Worm (Caenorhabditis elegans) whole organism, midembryonic: Measurements from ENCODE around the gene R144.10.
A peak's percentile ranks its signal among the peaks of the same experiment; 100 is the strongest.

Experiments used
- T22C8.4 ChIP-seq: fragments of 200-800 bp; sonication (Bioruptor generic); IDR thresholded peaks from 2 replicates; pipeline ENCODE4 v1.3.6; 2022; ENCODE audit warnings: missing genetic modification characterization, missing compliant biosample characterization
- cog-1 ChIP-seq: sonication (generic microtip); optimal IDR thresholded peaks from 2 replicates; lab custom pipeline; 2016; ENCODE audit warnings: missing genetic modification characterization, missing compliant biosample characterization
- flt-1 ChIP-seq: fragments of 200-800 bp; sonication (Bioruptor generic); IDR thresholded peaks from 2 replicates; pipeline ENCODE4 v1.3.6; 2022; ENCODE audit warnings: missing genetic modification characterization, missing compliant biosample characterization
- klf-2 ChIP-seq: fragments of 200-800 bp; sonication (Bioruptor generic); conservative IDR thresholded peaks from 2 replicates; pipeline ENCODE4 v1.3.6; 2022; ENCODE audit warnings: missing genetic modification reagents, missing genetic modification characterization, missing compliant biosample characterization
- med-1 ChIP-seq: sonication (generic microtip); optimal IDR thresholded peaks from 2 replicates; lab custom pipeline; 2017; ENCODE audit warnings: missing genetic modification characterization, mild to moderate bottlenecking, missing compliant biosample characterization, antibody characterized with exemption, missing genetic modification reagents; ENCODE audit not compliant: insufficient read depth
- ref-1 ChIP-seq: fragments of 200-800 bp; sonication (Bioruptor generic); conservative IDR thresholded peaks from 2 replicates; pipeline ENCODE4 v1.3.6; 2022; ENCODE audit warnings: missing genetic modification reagents, missing genetic modification characterization, missing compliant biosample characterization
- tab-1 ChIP-seq: fragments of 200-800 bp; sonication (Bioruptor generic); IDR thresholded peaks from 2 replicates; pipeline ENCODE4 v1.3.6; 2022; ENCODE audit warnings: missing genetic modification characterization, missing compliant biosample characterization
- ztf-23 ChIP-seq: fragments of 200-800 bp; sonication (Bioruptor generic); IDR thresholded peaks from 2 replicates; pipeline ENCODE4 v1.3.6; 2022; ENCODE audit warnings: missing genetic modification reagents, missing genetic modification characterization, missing compliant biosample characterization
- ztf-29 ChIP-seq: fragments of 200-800 bp; sonication (Bioruptor generic); IDR thresholded peaks from 2 replicates; pipeline ENCODE4 v1.3.6; 2022; ENCODE audit warnings: missing genetic modification reagents, missing genetic modification characterization, missing compliant biosample characterization

R144.10 gene

ce11 chrIII:5025136-5025629 is 23.1 kb upstream of the R144.10 start:
- TF ChIP-seq ztf-23 (no peak; the same call in 1 of the 2 replicates), flt-1 (no peak), cog-1 (tag; lab: Kevin White, UChicago) (no peak), ref-1 (GFP tag; lab: Robert Waterston, UW) (no peak), med-1 (GFP tag; lab: Kevin White, UChicago) (no peak), ztf-29 (GFP tag; lab: Robert Waterston, UW) (no peak), tab-1 (GFP tag; lab: Robert Waterston, UW) (no peak), T22C8.4 (GFP tag; lab: Robert Waterston, UW) (no peak), klf-2 (GFP tag; lab: Robert Waterston, UW) (no peak)

ce11 chrIII:5024393-5024964 is 22.3 kb upstream of the R144.10 start, which contains the start of gene pcf-11:
Gene pcf-11 (plus strand): TSS chrIII:5024914.
- TF ChIP-seq tab-1 (GFP tag; lab: Robert Waterston, UW) (no peak), ref-1 (GFP tag; lab: Robert Waterston, UW) (no peak), med-1 (GFP tag; lab: Kevin White, UChicago) (peak; percentile 11), T22C8.4 (GFP tag; lab: Robert Waterston, UW) (peak; percentile 91), cog-1 (tag; lab: Kevin White, UChicago) (peak; percentile 22), ztf-23 (peak; percentile 80), klf-2 (GFP tag; lab: Robert Waterston, UW) (no peak)

- no peak for TF ChIP-seq klf-2 (GFP tag; lab: Robert Waterston, UW)
- TF ChIP-seq cog-1 (tag; lab: Kevin White, UChicago) = no peak
- no peak for TF ChIP-seq ref-1 (GFP tag; lab: Robert Waterston, UW)
- no peak for TF ChIP-seq med-1 (GFP tag; lab: Kevin White, UChicago)
- no peak for TF ChIP-seq ztf-29 (GFP tag; lab: Robert Waterston, UW)
- no peak for TF ChIP-seq ztf-23
- TF ChIP-seq T22C8.4 (GFP tag; lab: Robert Waterston, UW) = no peak
- TF ChIP-seq tab-1 (GFP tag; lab: Robert Waterston, UW) = no peak
- no peak for TF ChIP-seq flt-1
Measured at ce11 chrIII:5023642-5024041, 21.5 kb upstream of the R144.10 start.

DNA sequence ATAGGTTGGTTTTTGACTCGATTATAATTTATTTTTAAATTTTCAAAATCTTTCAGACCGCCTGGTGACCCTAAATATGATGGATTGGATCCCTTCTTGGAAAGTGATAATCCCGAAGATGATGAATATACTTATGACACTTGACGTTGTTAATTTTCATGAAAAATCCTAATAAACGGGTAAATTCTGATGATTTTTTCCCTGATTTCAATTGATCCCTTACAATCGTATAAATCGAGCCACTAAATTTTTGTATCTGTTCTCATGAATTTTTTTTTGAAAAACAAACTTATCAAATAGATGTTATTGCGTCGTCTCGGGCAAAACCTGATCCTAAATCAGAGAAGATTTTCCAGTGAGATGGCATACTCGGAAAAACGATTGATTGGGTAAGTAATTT is 20.8 kb upstream of the R144.10 start, which contains the start of gene R144.13:
Gene R144.13, plus strand, starts transcription at position 301 of the 400 bp plus-strand sequence.
- no peak for TF ChIP-seq med-1 (GFP tag; lab: Kevin White, UChicago)
- no peak for TF ChIP-seq ztf-23
- no peak for TF ChIP-seq flt-1
- TF ChIP-seq T22C8.4 (GFP tag; lab: Robert Waterston, UW) = no peak
- TF ChIP-seq klf-2 (GFP tag; lab: Robert Waterston, UW) = no peak

- TF ChIP-seq ztf-23 = no peak
- TF ChIP-seq ztf-29 (GFP tag; lab: Robert Waterston, UW) = no peak
- no peak for TF ChIP-seq T22C8.4 (GFP tag; lab: Robert Waterston, UW)
- TF ChIP-seq klf-2 (GFP tag; lab: Robert Waterston, UW) = no peak
- TF ChIP-seq med-1 (GFP tag; lab: Kevin White, UChicago) = no peak
- no peak for TF ChIP-seq flt-1
- TF ChIP-seq tab-1 (GFP tag; lab: Robert Waterston, UW) = no peak
- TF ChIP-seq ref-1 (GFP tag; lab: Robert Waterston, UW) = no peak
- TF ChIP-seq cog-1 (tag; lab: Kevin White, UChicago) = no peak
Measured at ce11 chrIII:5021689-5022088, 19.6 kb upstream of the R144.10 start, which contains the start of gene R144.3. Gene R144.3 (plus strand): TSS chrIII:5021989.

- TF ChIP-seq T22C8.4 (GFP tag; lab: Robert Waterston, UW) (no peak), flt-1 (no peak), ztf-29 (GFP tag; lab: Robert Waterston, UW) (no peak), cog-1 (tag; lab: Kevin White, UChicago) (no peak), klf-2 (GFP tag; lab: Robert Waterston, UW) (no peak), ztf-23 (no peak), tab-1 (GFP tag; lab: Robert Waterston, UW) (no peak), ref-1 (GFP tag; lab: Robert Waterston, UW) (no peak), med-1 (GFP tag; lab: Kevin White, UChicago) (no peak)
Measured at ce11 chrIII:5020924-5021323, 18.8 kb upstream of the R144.10 start, which contains the start of gene mdt-11. Gene mdt-11 (plus strand): TSS chrIII:5021224.

DNA sequence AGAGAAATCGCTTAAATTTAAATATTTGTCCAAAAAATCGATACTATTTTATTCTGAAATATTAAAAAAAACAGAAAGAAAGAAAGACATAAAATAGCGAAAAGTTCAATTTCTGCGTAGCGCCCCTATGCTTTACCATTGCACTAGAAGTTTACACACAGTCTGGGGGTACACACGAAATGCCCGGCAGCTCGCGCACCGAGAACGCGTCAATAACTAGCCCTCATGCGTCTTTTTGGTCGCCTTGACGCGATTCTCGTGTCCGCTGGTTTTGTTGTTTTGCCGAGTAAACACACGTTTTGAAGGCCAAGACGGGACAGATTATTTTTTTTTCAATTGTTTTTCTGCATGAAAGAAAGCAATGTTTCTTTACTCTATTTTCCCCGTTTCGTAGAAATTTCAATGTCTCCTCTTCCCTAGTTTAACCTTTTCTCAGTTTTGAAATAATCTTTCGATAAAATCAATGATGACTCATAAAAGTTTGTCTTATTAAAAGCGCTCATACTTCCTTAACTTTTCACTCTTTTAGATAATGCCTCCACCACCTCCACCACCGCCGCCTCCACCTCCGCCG is 16.1 kb upstream of the R144.10 start, which contains the start of gene wip-1:
Gene wip-1, plus strand, starts transcription at position 524 of the 574 bp plus-strand sequence.
- peak; percentile 60; the same call in 1 of the 2 replicates for TF ChIP-seq klf-2 (GFP tag; lab: Robert Waterston, UW)
- TF ChIP-seq flt-1 = peak; percentile 85
- peak; percentile 91 for TF ChIP-seq cog-1 (tag; lab: Kevin White, UChicago)
- TF ChIP-seq ztf-29 (GFP tag; lab: Robert Waterston, UW) = peak; percentile 78
- 0 out of 2 replicates have a peak, but pooled peaks have one; percentile 8 for TF ChIP-seq T22C8.4 (GFP tag; lab: Robert Waterston, UW)
- no peak for TF ChIP-seq ref-1 (GFP tag; lab: Robert Waterston, UW)
- peak; percentile 100 for TF ChIP-seq ztf-23
- TF ChIP-seq med-1 (GFP tag; lab: Kevin White, UChicago) = peak; percentile 15
- TF ChIP-seq tab-1 (GFP tag; lab: Robert Waterston, UW) = peak; percentile 40; the same call in 1 of the 2 replicates

DNA sequence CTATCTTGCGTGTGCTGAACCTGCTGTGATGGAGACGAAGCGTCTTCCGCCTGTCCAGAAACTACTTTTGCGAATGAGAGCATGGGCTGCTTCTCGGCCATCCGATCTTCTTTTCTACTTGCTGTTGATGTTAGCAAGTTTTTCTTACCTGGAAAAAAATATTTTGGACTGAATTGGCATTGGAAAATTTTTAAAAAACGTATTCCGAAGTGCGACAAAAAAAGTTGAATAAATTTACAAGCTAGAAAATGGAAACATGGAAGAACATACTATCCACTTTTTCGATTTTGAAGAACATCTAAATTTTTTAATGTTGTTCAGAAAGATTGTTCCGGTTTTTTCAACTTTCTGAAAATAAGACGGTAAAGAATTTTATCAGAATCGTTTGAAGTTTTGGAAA is 15.4 kb upstream of the R144.10 start, which contains the start of gene larp-1:
Gene larp-1, minus strand, starts transcription at position 101 of the 400 bp plus-strand sequence.
- no peak for TF ChIP-seq med-1 (GFP tag; lab: Kevin White, UChicago)
- no peak for TF ChIP-seq flt-1
- no peak for TF ChIP-seq T22C8.4 (GFP tag; lab: Robert Waterston, UW)
- no peak for TF ChIP-seq ztf-29 (GFP tag; lab: Robert Waterston, UW)
- TF ChIP-seq tab-1 (GFP tag; lab: Robert Waterston, UW) = no peak
- no peak for TF ChIP-seq ztf-23
- no peak for TF ChIP-seq ref-1 (GFP tag; lab: Robert Waterston, UW)
- no peak for TF ChIP-seq klf-2 (GFP tag; lab: Robert Waterston, UW)
- no peak for TF ChIP-seq cog-1 (tag; lab: Kevin White, UChicago)
